Fruit fly (Drosophila melanogaster) whole organism, larva: Measurements from ENCODE around the gene eEF1gamma.
A peak's percentile ranks its signal among the peaks of the same experiment; 100 is the strongest.

ENCODE experiments used
- noc ChIP-seq: fragments of 200-800 bp; sonication (Bioruptor generic); optimal IDR thresholded peaks from 3 replicates; lab custom pipeline; 2019; ENCODE audit warnings: missing biosample characterization, mild to moderate bottlenecking, missing genetic modification characterization, moderate library complexity

The eEF1gamma gene

DNA sequence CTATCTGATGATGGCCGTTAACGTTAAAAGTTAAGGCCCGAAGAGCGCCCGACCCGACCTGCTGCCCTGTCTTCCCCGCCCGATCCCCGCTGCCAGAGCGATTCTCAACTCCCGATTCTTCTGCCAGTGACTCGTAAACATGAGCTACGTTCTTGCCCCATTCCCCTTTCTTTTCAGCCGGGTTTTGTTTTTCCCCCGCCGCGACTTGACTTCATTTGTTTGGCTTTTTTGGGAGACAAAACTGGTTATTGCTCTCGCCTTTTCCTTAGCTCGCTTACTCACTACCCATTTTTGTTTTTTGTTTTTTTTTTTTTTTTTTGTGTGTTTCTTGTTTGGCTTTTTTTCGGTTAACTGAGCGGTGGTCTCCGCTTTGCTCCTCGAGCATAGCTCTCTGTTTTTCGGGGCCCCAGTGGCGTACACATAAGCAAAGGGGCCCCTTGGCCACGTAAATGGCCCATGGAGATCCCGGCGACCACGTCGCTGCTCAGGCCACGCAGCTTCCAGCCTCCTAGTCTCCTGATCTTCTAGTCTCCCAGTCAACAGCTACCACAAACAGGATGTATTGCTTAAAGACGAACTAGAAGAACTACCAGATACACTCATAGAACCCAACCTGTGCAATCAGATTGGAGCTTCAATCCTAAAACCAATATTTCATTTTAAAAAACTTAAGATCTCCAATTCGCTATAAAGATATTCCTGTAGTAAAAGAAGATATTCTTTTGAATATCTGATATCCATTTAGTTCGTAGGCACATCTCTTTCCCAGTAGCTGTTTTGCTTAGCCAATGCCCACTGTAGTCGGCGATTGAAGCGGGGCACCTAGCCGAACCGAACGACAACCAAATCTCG lies 9.2 kb upstream of the eEF1gamma start:
- TF ChIP-seq noc (tag; lab: Kevin White, UChicago) = no peak

DNA sequence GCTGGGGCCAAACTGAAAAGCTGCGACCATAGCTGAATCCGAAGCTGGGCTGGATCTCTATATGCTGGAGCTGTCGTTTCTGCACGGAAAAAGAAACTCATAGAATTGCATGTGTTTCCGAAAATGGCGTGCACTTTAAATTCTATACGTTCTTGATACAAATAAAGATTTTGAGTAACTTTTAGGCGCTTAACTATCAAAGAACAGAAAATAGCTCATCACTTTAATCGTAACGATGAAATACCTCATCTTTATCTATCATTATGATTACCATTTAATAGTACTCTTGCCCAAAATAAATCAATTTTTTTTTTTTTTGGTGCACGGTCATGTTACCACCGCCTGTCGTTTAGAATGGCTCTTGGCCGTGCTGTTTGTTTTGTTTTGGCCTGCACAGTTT lies 8.3 kb upstream of the eEF1gamma start:
- TF ChIP-seq noc (tag; lab: Kevin White, UChicago) = no peak

DNA sequence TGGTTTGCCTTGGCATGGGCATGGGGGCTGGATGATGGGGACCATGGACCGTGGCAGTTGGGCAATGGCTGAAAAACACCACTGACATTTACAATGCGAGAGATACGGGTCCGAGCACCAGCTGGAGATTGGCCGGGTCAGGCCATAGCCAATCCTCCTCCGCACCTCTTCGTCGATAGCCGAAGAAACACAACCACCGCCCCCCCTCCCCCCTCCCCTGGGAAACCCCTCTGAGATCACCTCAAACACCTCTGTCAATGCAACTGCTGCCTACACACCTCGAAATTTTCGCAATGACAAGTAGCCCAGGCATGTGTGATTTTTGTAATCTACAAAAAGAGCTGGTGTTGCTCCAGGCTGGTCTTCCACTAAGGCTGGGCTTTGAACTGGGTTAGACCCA lies 7.4 kb upstream of the eEF1gamma start:
- TF ChIP-seq noc (tag; lab: Kevin White, UChicago) = no peak

DNA sequence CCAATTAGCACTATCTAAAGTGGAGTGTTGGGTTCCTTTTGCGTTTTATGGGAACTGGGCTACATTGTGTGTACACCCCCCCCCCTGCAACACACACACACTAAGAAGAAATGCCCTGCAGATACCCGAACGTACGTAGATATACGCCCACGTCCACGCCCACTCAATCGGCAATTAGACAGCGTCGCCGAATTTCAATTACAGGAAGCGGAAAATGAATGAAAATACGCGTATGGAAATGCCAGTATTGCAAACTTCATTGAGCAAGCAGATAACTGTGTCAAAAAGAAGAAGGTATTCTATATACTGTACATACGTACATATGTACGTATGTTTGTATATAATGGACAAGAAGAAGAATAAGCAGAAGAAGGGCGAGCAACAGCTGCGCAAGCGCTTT lies 6.6 kb upstream of the eEF1gamma start:
- no peak for TF ChIP-seq noc (tag; lab: Kevin White, UChicago)

DNA sequence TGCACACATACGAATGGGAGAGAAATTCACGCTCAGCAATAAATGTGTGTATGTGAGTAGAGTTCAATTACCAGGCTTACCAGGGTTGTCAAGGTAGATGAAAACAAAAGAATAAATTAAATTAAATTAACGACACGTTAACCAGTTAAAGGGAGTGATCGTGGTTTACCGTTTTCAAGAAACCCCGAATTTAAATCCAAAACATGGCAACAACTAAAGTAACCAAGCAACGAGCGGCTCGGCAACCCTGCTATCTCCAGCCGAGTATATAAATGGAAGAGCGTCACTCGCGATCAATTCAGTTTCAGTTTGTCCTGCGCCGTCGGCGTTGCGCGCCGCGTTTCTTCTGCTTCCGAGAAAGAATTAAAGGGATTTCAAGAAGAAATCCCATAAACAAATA lies 5.7 kb upstream of the eEF1gamma start:
- peak; percentile 99 for TF ChIP-seq noc (tag; lab: Kevin White, UChicago)

DNA sequence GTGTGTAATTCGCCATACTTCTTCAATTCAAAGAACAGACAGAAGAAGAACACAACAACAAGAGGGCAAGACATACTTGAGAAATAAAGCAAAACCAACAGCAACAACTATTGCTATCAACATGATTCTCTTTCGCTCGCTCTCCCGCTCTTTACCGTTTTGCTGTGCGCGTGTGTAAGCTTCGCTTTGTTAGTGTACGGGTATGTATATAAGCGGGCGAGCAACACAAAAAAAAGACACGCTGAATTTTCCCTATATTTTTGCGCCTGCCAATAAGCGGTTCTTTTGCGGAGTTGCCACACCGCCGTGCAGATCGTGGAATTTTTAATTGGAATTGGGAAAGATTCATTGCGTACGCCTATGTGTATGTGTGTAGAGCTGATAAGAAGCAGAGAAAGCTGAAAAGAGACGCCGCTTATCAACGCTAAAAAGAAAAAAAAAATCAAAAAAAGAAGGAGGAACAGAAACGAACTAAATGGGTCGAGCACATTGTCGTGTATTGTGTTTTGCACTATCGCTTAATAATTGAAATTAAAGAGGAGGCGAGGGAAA lies 4.9 kb upstream of the eEF1gamma start:
- TF ChIP-seq noc (tag; lab: Kevin White, UChicago) = peak; percentile 19

DNA sequence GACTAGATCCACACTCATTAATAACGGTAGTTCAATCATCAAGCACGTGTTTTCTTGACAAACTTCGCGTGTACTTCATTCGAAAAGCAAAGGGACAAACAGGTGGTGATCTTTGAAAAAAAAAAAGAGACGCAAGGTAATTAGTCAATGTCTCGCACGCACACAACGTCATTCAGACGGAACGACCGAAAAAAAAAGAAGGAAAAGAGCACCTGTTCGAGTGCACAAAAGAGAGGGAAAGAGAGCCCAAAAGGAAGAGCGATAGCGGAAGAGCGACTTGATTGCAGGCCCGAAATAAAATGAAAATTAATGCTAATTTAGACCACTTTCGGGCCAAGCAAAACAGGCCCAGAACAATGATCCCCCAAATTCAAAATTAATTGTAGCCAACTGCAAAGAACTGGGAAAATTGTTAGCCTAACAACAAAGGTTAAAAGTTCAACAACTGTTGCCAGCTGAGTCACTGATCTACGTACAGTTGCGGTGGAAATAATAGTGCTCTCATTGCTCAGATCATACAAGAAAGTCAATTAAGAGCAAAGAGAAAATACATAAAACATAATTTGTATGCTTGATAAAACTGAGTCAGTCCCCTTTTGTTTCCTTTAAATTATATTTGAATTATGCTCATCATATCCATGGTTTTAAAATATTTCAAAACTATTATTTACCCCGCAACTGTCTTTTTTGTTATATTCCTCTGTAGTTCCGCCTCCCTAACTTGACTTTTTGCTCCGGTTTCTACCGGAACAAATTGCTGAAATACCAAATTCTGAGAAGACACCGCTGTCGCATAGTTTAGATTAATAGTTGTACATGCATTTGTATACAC lies 4.1 kb upstream of the eEF1gamma start:
- no peak for TF ChIP-seq noc (tag; lab: Kevin White, UChicago)

DNA sequence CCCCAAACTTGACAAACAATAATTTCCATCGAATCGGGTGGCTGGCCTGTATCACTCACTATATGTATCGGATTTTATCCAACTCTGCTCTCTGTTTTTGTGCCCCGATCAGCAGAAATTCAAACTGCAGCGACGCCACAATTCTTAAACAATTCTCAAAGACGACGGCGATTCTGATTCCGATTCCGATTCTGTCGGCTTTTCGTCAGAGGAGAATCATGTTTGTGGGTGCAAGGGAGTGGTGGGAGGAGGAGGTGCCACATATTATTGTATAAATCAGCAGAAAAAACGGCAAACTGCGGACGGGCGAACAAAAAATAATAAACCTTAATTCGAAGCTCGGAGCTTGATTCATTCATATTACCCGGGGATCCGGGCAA lies 3.5 kb upstream of the eEF1gamma start:
- TF ChIP-seq noc (tag; lab: Kevin White, UChicago) = no peak

DNA sequence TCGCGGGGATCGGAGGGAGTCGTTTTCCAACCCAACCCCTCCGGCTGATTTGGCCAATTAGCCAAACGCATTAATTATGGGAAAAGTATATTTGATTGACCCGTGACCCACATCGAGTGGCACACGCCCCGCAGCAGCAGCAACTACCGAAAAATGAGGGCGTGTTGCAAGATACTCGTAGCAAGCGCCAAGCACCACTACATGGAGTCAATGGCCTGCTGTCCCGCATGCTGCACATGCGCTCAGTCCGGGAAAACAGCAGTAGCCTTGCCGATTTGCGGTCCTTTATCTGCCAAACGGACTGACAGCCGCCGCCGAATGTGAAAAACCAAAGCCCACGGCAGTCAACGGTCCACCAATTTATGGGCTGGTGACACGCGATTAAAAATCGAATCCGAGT lies 2.7 kb upstream of the eEF1gamma start:
- TF ChIP-seq noc (tag; lab: Kevin White, UChicago) = no peak

DNA sequence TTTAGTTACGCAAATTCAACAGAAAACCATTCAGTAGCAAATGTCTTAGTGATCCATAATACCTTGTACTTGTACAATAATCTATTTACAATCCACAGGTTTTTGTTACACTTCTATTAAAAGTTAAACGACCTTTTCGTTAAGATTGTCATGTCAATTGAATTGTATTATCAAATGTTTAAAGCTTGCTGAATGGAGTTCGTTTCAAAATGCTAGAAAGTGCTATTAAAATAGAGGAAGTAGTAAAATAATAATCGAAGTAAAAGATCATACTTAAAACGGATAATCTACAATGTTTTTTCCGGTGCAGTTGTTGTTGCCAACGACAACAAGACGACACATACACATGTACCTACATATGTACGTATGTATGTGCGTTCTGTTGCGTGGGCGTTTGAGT lies 2.0 kb upstream of the eEF1gamma start:
- TF ChIP-seq noc (tag; lab: Kevin White, UChicago) = no peak

DNA sequence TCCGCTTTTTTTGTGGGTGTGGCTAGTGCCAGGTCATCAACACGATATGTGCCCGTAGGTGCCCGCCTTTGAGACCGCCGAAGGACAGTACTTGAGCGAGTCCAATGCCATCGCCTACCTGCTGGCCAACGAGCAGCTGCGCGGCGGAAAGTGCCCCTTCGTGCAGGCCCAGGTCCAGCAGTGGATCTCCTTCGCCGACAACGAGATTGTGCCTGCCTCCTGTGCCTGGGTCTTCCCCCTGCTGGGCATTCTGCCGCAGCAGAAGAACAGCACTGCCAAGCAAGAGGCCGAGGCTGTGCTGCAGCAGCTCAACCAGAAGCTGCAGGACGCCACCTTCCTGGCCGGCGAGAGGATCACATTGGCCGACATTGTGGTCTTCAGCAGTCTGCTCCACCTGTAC lies 613 bp downstream of the eEF1gamma start:
- TF ChIP-seq noc (tag; lab: Kevin White, UChicago) = no peak

DNA sequence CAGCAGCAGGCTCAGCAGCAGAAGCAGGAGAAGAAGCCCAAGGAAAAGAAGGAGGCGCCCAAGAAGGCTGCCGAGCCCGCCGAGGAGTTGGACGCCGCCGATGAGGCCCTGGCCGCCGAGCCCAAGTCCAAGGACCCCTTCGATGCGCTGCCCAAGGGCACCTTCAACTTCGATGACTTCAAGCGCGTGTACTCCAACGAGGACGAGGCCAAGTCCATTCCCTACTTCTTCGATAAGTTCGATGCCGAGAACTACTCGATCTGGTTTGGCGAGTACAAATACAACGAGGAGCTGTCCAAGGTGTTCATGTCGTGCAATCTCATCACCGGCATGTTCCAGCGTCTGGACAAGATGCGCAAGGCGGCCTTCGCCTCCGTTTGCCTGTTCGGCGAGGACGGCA lies 1.2 kb downstream of the eEF1gamma start:
- no peak for TF ChIP-seq noc (tag; lab: Kevin White, UChicago)

DNA sequence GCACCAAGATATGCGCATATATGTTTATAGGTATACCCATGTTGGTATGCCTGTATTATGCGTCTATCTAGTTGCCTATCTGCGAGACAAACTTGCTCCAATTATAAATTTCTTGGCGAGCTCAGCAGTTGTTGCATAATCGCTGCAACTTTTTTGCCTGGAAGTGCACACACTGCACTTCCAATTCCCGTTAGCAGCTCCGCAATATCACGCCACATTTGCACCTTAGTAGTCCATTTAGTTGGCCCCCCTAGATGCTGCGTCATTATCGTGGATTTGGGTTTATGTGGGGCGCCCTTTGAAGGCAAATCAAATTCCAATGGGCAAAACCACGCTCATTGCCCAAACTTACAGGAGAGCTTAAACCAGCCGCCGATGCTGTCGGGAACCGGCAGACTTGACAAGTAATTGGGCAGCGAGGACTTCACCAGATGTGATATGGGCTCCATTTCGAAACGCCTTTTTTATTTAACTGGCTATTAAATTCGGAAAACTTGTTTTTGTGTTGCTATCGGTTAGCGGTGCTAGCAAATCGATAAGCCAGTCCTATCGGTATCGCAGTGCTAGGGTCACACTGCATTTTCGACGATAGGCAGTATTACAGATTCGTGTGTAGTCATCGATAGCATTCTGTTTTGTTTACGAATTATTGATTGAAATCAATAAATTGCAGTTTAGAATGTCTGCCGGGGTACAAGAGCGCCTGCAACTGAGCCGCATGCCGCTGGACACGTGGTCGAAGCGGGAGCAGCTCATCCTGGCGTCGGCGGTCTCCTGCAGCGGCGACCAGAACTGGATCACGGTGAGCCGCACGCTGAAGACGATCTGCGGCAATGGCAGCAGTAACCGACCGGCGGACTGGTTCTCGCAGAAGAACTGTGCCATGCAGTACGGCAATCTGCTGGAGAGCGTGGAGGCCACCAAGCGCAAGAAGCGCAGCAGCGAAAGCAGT lies 3.2 kb downstream of the eEF1gamma start, which contains the start of the genes Cisd2 and Brd8:
Cisd2 (minus strand) TSS at position 538 of the 952 bp plus-strand sequence.
Brd8 (plus strand) TSS at position 595 of the 952 bp plus-strand sequence.
- no peak for TF ChIP-seq noc (tag; lab: Kevin White, UChicago)

DNA sequence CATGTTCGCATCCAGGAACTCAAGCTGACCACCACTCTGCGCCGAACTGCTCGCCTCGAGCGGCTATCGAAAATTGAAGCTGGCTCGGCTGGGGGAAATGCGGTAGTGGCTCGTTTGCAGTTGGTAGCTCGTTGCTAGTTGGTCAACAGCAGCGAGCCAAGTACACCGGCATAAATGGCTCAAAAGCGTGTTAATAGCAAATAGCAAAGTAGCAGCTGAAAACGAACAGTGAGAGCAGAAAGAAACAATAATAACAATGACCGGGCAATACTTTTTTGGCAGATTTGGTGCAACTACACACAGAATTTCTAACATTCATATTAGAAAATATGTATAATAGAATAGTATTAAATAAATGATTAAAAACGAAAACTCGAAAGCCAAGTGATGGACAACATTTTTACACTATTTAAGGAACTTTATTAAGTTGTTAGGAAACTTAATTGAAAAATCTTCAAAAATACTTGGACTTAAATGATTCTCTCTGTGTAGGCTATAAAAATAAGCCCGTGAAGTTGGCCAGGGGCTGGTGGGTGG lies 7.8 kb downstream of the eEF1gamma start, which contains the start of gene CG14507:
CG14507 (minus strand) TSS at position 51 of the 537 bp plus-strand sequence.
- TF ChIP-seq noc (tag; lab: Kevin White, UChicago) = no peak
